Worm (Caenorhabditis elegans): Measurements from ENCODE around the gene sdz-21.

sdz-21 gene

ce11 chrIII:5705228-5705888, 48.5 kb upstream of the sdz-21 start, which contains the start of gene swp-1 (continued):
- TF ChIP-seq B0336.3 (GFP tag; IDR thresholded peaks at IDR 0.05) (peak; percentile 97), xnd-1 (tag; optimal IDR thresholded peaks at IDR 0.05) (peak; percentile 34), rcor-1 (GFP tag; IDR thresholded peaks at IDR 0.05) (no peak), nhr-80 (tag; optimal IDR thresholded peaks at IDR 0.05) (no peak), unc-130 (GFP tag; optimal IDR thresholded peaks at IDR 0.05) (peak; percentile 45), F55B11.4 (tag; optimal IDR thresholded peaks at IDR 0.05; ENCODE audit: borderline replicate concordance, insufficient read depth) (no peak), egl-18 (GFP tag; IDR thresholded peaks at IDR 0.05) (no peak), Y67H2A.10 (GFP tag; conservative IDR thresholded peaks at IDR 0.05) (no peak), ekl-4 (GFP tag; IDR thresholded peaks at IDR 0.05) (peak; percentile 70), hlh-12 (tag; optimal IDR thresholded peaks at IDR 0.05) (no peak), atf-7 (tag; optimal IDR thresholded peaks at IDR 0.05) (no peak), ZK185.1 (tag; optimal IDR thresholded peaks at IDR 0.05; ENCODE audit: poor library complexity, severe bottlenecking) (no peak), F49E8.2 (tag; optimal IDR thresholded peaks at IDR 0.05; ENCODE audit: insufficient read depth) (peak; percentile 38), pha-4 (tag; optimal IDR thresholded peaks at IDR 0.05) (no peak), cebp-1 (GFP tag; IDR thresholded peaks at IDR 0.05) (no peak), cebp-1 (tag; optimal IDR thresholded peaks at IDR 0.05) (peak; percentile 27), attf-6 (GFP tag; IDR thresholded peaks at IDR 0.05) (peak; percentile 76), T07F8.4 (tag; optimal IDR thresholded peaks at IDR 0.05) (no peak), ceh-40 (GFP tag; IDR thresholded peaks at IDR 0.05) (no peak), Y53G8AR.9 (GFP tag; conservative IDR thresholded peaks at IDR 0.05) (peak; percentile 68; the same call in 1 of the 2 replicates), madf-10 (tag; optimal IDR thresholded peaks at IDR 0.05) (no peak), hlh-26 (GFP tag; conservative IDR thresholded peaks at IDR 0.05) (no peak), sdz-38 (tag; optimal IDR thresholded peaks at IDR 0.05) (no peak), mxl-1 (tag; optimal IDR thresholded peaks at IDR 0.05) (no peak), gei-17 (GFP tag; optimal IDR thresholded peaks at IDR 0.05) (no peak), ztf-3 (GFP tag; optimal IDR thresholded peaks at IDR 0.05) (no peak), die-1 (tag; optimal IDR thresholded peaks at IDR 0.05) (peak; percentile 50), tbp1 (GFP tag; optimal IDR thresholded peaks at IDR 0.05) (peak; percentile 28), pbrm-1 (GFP tag; IDR thresholded peaks at IDR 0.05) (no peak), nfya-1 (tag; optimal IDR thresholded peaks at IDR 0.05; ENCODE audit: borderline replicate concordance, insufficient read depth) (no peak), tlf-1 (GFP tag; optimal IDR thresholded peaks at IDR 0.05) (peak; percentile 54), bed-1 (GFP tag; IDR thresholded peaks at IDR 0.05) (no peak), attf-5 (GFP tag; optimal IDR thresholded peaks at IDR 0.05) (no peak), Y56A3A.18 (GFP tag; IDR thresholded peaks at IDR 0.05) (no peak), lsl-1 (GFP tag; optimal IDR thresholded peaks at IDR 0.05) (peak; percentile 38), C17E4.6 (GFP tag; IDR thresholded peaks at IDR 0.05) (0 out of 2 replicates have a peak, but pooled peaks have one; percentile 45), let-607 (tag; optimal IDR thresholded peaks at IDR 0.05) (no peak)

DNA sequence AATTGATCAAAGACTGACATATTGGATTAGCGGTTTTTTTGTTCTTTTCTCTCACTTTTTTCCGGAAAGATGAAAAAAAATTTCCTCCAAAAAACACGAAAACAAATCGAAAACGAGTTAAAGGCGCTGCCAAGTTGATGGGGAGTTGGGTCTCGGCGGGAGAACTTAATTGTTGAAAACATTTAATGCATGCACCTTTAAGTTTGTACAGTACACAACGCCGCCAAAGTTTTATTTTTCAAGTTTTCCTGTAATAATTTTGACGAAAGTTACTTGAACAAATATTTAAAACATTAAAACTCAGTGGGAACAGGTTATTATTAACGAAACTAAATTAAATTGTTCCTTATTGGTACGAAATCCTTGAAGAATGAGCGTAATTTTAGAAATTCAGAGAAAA, 44.6 kb upstream of the sdz-21 start:
- TF ChIP-seq C06A6.2 (GFP tag; conservative IDR thresholded peaks at IDR 0.05) = no peak
- no peak for TF ChIP-seq F22D6.2 (tag; optimal IDR thresholded peaks at IDR 0.05)
- TF ChIP-seq pbrm-1 (GFP tag; IDR thresholded peaks at IDR 0.05) = no peak
- no peak for TF ChIP-seq Y67H2A.10 (GFP tag; conservative IDR thresholded peaks at IDR 0.05)
- no peak for TF ChIP-seq ztf-26 (tag; optimal IDR thresholded peaks at IDR 0.05)
- TF ChIP-seq aptf-3 (GFP tag; IDR thresholded peaks at IDR 0.05) = no peak
- no peak for TF ChIP-seq ztf-18 (tag; optimal IDR thresholded peaks at IDR 0.05)
- peak; percentile 41; the same call in 1 of the 2 replicates for TF ChIP-seq D2030.7 (GFP tag; IDR thresholded peaks at IDR 0.05)
- TF ChIP-seq nhr-90 (tag; optimal IDR thresholded peaks at IDR 0.05) = no peak
- TF ChIP-seq F55B11.4 (tag; optimal IDR thresholded peaks at IDR 0.05; ENCODE audit: borderline replicate concordance, insufficient read depth) = no peak
- TF ChIP-seq Y95B8A.8 (GFP tag; IDR thresholded peaks at IDR 0.05) = no peak
- TF ChIP-seq T26A5.8 (tag; optimal IDR thresholded peaks at IDR 0.05) = no peak
- TF ChIP-seq mcd-1 (GFP tag; IDR thresholded peaks at IDR 0.05) = no peak
- TF ChIP-seq mel-28 (tag; optimal IDR thresholded peaks at IDR 0.05; ENCODE audit: borderline replicate concordance) = no peak
- peak; percentile 49 for TF ChIP-seq madf-8 (GFP tag; conservative IDR thresholded peaks at IDR 0.05)
- TF ChIP-seq madf-6 (GFP tag; IDR thresholded peaks at IDR 0.05) = peak; percentile 78
